Worm (Caenorhabditis elegans) whole organism, L4 larva: ENCODE data around the gene srlf-1.

Experiments
- F44E2.7 ChIP-seq: fragments of 200-800 bp; sonication (Bioruptor generic); IDR thresholded peaks from 2 replicates; pipeline ENCODE4 v2.1.2; 2022; ENCODE audit warnings: missing genetic modification characterization, missing compliant biosample characterization
- T20F7.1 ChIP-seq: fragments of 200-800 bp; sonication (Bioruptor generic); optimal IDR thresholded peaks from 2 replicates; lab custom pipeline; 2018; ENCODE audit warnings: mild to moderate bottlenecking, missing genetic modification characterization, missing compliant biosample characterization
- Y48G9A.11 ChIP-seq: fragments of 200-800 bp; sonication (Bioruptor generic); IDR thresholded peaks from 2 replicates; pipeline ENCODE4 v1.3.6; 2022; ENCODE audit warnings: missing genetic modification reagents, missing genetic modification characterization, missing compliant biosample characterization
- ZK337.2 ChIP-seq: fragments of 200-800 bp; sonication (Bioruptor generic); IDR thresholded peaks from 2 replicates; pipeline ENCODE4 v1.3.6; 2022; ENCODE audit warnings: missing genetic modification reagents, missing genetic modification characterization, missing compliant biosample characterization
- ceh-20 ChIP-seq: fragments of 200-800 bp; sonication (Bioruptor generic); IDR thresholded peaks from 2 replicates; pipeline ENCODE4 v1.3.6; 2022; ENCODE audit warnings: missing genetic modification reagents, missing genetic modification characterization, missing compliant biosample characterization
- ceh-62 ChIP-seq: sonication (generic microtip); optimal IDR thresholded peaks from 2 replicates; lab custom pipeline; 2017; ENCODE audit warnings: missing biosample characterization, missing genetic modification characterization
- ces-1 ChIP-seq: fragments of 150-350 bp; sonication (generic microtip); optimal IDR thresholded peaks from 4 replicates; lab custom pipeline; 2014; ENCODE audit warnings: missing biosample characterization, missing genetic modification reagents, missing genetic modification characterization
- cey-2 ChIP-seq: sonication (generic microtip); optimal IDR thresholded peaks from 3 replicates; lab custom pipeline; 2017; ENCODE audit warnings: missing genetic modification characterization, mild to moderate bottlenecking, missing compliant biosample characterization, antibody characterized with exemption, borderline replicate concordance; ENCODE audit not compliant: insufficient read depth
- daf-16 ChIP-seq, 3 experiments: sonication (generic microtip); optimal IDR thresholded peaks; 2 replicates each; lab custom pipeline; 2016 to 2017; ENCODE audit warnings: missing genetic modification characterization in 3 of 3, missing genetic modification reagents in 3 of 3, mild to moderate bottlenecking in 2 of 3, missing compliant biosample characterization in 2 of 3, missing biosample characterization in 1 of 3, moderate library complexity in 1 of 3
- dmd-6 ChIP-seq: fragments of 200-800 bp; sonication (Bioruptor generic); IDR thresholded peaks from 2 replicates; pipeline ENCODE4 v1.3.6; 2022; ENCODE audit warnings: missing genetic modification reagents, missing genetic modification characterization, missing compliant biosample characterization
- dpl-1 ChIP-seq: fragments of 150-350 bp; optimal IDR thresholded peaks from 2 replicates; lab custom pipeline; 2014; ENCODE audit warnings: missing biosample characterization, missing genetic modification reagents, missing genetic modification characterization
- duxl-1 ChIP-seq: sonication (generic microtip); optimal IDR thresholded peaks from 2 replicates; lab custom pipeline; 2016; ENCODE audit warnings: mild to moderate bottlenecking, missing genetic modification characterization, moderate library complexity, missing compliant biosample characterization; ENCODE audit not compliant: poor library complexity
- dve-1 ChIP-seq: sonication (generic microtip); optimal IDR thresholded peaks from 2 replicates; lab custom pipeline; 2017; ENCODE audit warnings: antibody characterized with exemption, mild to moderate bottlenecking, missing genetic modification characterization, missing compliant biosample characterization; ENCODE audit not compliant: insufficient read depth
- egl-27 ChIP-seq: sonication (generic microtip); optimal IDR thresholded peaks from 3 replicates; lab custom pipeline; 2017; ENCODE audit warnings: missing biosample characterization, missing genetic modification reagents, missing genetic modification characterization
- hif-1 ChIP-seq, 2 experiments: sonication (generic microtip); optimal IDR thresholded peaks; 2 replicates each; lab custom pipeline; 2016 to 2017; ENCODE audit warnings: missing compliant biosample characterization in 2 of 2, missing genetic modification characterization in 2 of 2, missing genetic modification reagents in 2 of 2, missing genotype in 2 of 2, mild to moderate bottlenecking in 1 of 2
- hlh-11 ChIP-seq: fragments of 200-800 bp; sonication (Bioruptor generic); optimal IDR thresholded peaks from 2 replicates; lab custom pipeline; 2018; ENCODE audit warnings: mild to moderate bottlenecking, missing genetic modification characterization, missing compliant biosample characterization
- hlh-30 ChIP-seq: sonication (generic microtip); optimal IDR thresholded peaks from 2 replicates; lab custom pipeline; 2017; ENCODE audit warnings: antibody characterized with exemption, mild to moderate bottlenecking, missing genetic modification characterization, missing compliant biosample characterization; ENCODE audit not compliant: insufficient read depth
- jun-1 ChIP-seq: fragments of 150-350 bp; optimal IDR thresholded peaks from 2 replicates; lab custom pipeline; 2014; ENCODE audit warnings: missing biosample characterization, missing genetic modification reagents, missing genetic modification characterization
- lin-1 ChIP-seq: fragments of 200-800 bp; sonication (Bioruptor generic); IDR thresholded peaks from 2 replicates; pipeline ENCODE4 v1.3.6; 2022; ENCODE audit warnings: missing genetic modification reagents, missing genetic modification characterization, missing compliant biosample characterization
- lin-39 ChIP-seq: fragments of 150-350 bp; optimal IDR thresholded peaks from 2 replicates; lab custom pipeline; 2014; ENCODE audit warnings: missing biosample characterization, missing genetic modification reagents, missing genetic modification characterization
- madf-9 ChIP-seq: fragments of 200-800 bp; sonication (Bioruptor generic); conservative IDR thresholded peaks from 2 replicates; pipeline ENCODE4 v1.3.6; 2022; ENCODE audit warnings: missing genetic modification reagents, missing genetic modification characterization, missing compliant biosample characterization
- mdt-29 ChIP-seq: fragments of 200-800 bp; sonication (Bioruptor generic); IDR thresholded peaks from 2 replicates; pipeline ENCODE4 v1.3.6; 2022; ENCODE audit warnings: missing genetic modification reagents, missing genetic modification characterization, missing compliant biosample characterization
- mep-1 ChIP-seq: fragments of 150-350 bp; sonication (generic microtip); optimal IDR thresholded peaks from 3 replicates; lab custom pipeline; 2014; ENCODE audit warnings: missing biosample characterization, missing genetic modification characterization
- mes-2 ChIP-seq: sonication (generic microtip); optimal IDR thresholded peaks from 2 replicates; lab custom pipeline; 2016; ENCODE audit warnings: missing genotype, mild to moderate bottlenecking, missing genetic modification characterization, missing compliant biosample characterization; ENCODE audit not compliant: poor library complexity, severe bottlenecking
- mxl-3 ChIP-seq: fragments of 200-800 bp; sonication (Bioruptor generic); optimal IDR thresholded peaks from 2 replicates; lab custom pipeline; 2018; ENCODE audit warnings: mild to moderate bottlenecking, missing genetic modification characterization, missing compliant biosample characterization
- nhr-28 ChIP-seq: fragments of 150-350 bp; optimal IDR thresholded peaks from 2 replicates; lab custom pipeline; 2014; ENCODE audit warnings: missing biosample characterization, missing genetic modification characterization
- nhr-48 ChIP-seq: sonication (generic microtip); optimal IDR thresholded peaks from 2 replicates; lab custom pipeline; 2016; ENCODE audit warnings: mild to moderate bottlenecking, missing genetic modification characterization, missing compliant biosample characterization
- nhr-76 ChIP-seq: fragments of 150-350 bp; optimal IDR thresholded peaks from 2 replicates; lab custom pipeline; 2014; ENCODE audit warnings: missing biosample characterization, missing genetic modification characterization
- nhr-77 ChIP-seq: fragments of 150-350 bp; optimal IDR thresholded peaks from 2 replicates; lab custom pipeline; 2014; ENCODE audit warnings: missing biosample characterization, missing genetic modification characterization
- pha-4 ChIP-seq, 2 experiments: fragments of 150-350 bp in 1 of 2; fragments of 200-800 bp in 1 of 2; sonication (Bioruptor generic) in 1 of 2; IDR thresholded peaks in 1 of 2; optimal IDR thresholded peaks in 1 of 2; 2 replicates each; pipeline versions ENCODE4 v1.3.6 to Lab custom; 2014 to 2022; ENCODE audit warnings: missing genetic modification characterization in 2 of 2, missing genetic modification reagents in 2 of 2, missing biosample characterization in 1 of 2, missing compliant biosample characterization in 1 of 2
- php-3 ChIP-seq: fragments of 200-800 bp; sonication (Bioruptor generic); IDR thresholded peaks from 2 replicates; pipeline ENCODE4 v1.3.6; 2022; ENCODE audit warnings: missing genetic modification reagents, missing genetic modification characterization, missing compliant biosample characterization
- pqm-1 ChIP-seq: sonication (generic microtip); optimal IDR thresholded peaks from 2 replicates; lab custom pipeline; 2017; ENCODE audit warnings: missing biosample characterization, missing genetic modification characterization
- rbr-2 ChIP-seq: sonication (generic microtip); optimal IDR thresholded peaks from 2 replicates; lab custom pipeline; 2016; ENCODE audit warnings: missing genotype, missing genetic modification characterization, missing compliant biosample characterization
- sdz-12 ChIP-seq: fragments of 200-800 bp; sonication (Bioruptor generic); optimal IDR thresholded peaks from 2 replicates; lab custom pipeline; 2018; ENCODE audit warnings: mild to moderate bottlenecking, missing genetic modification characterization, missing compliant biosample characterization
- set-16 ChIP-seq: fragments of 200-800 bp; sonication (Bioruptor generic); IDR thresholded peaks from 2 replicates; pipeline ENCODE4 v1.3.6; 2022; ENCODE audit warnings: missing genetic modification reagents, missing genetic modification characterization, missing compliant biosample characterization
- tra-1 ChIP-seq: fragments of 200-800 bp; sonication (Bioruptor generic); IDR thresholded peaks from 2 replicates; pipeline ENCODE4 v1.3.6; 2022; ENCODE audit warnings: missing genetic modification reagents, missing genetic modification characterization, missing compliant biosample characterization
- unc-62 ChIP-seq, 3 experiments: fragments of 150-350 bp in 1 of 3; sonication (generic microtip); optimal IDR thresholded peaks in 2 of 3; peaks in 1 of 3; 1 replicate in 1 of 3; 2 replicates in 2 of 3; lab custom pipeline; 2014 to 2017; ENCODE audit warnings: missing biosample characterization in 3 of 3, missing genetic modification characterization in 3 of 3, missing genetic modification reagents in 3 of 3, missing genotype in 1 of 3
- zip-11 ChIP-seq: fragments of 200-800 bp; sonication (Bioruptor generic); IDR thresholded peaks from 2 replicates; pipeline ENCODE4 v1.3.6; 2022; ENCODE audit warnings: missing genetic modification characterization, missing compliant biosample characterization
- ztf-11 ChIP-seq: fragments of 150-350 bp; optimal IDR thresholded peaks from 2 replicates; lab custom pipeline; 2014; ENCODE audit warnings: missing biosample characterization, missing genetic modification characterization

The srlf-1 gene

ce11 chrII:7806054-7806453 is 15.7 kb downstream of the srlf-1 start:
- TF ChIP-seq dmd-6 (GFP tag; lab: Robert Waterston, UW): no peak
- TF ChIP-seq ZK337.2 (GFP tag; lab: Robert Waterston, UW): no peak
- TF ChIP-seq ceh-20 (GFP tag; lab: Robert Waterston, UW): no peak

DNA sequence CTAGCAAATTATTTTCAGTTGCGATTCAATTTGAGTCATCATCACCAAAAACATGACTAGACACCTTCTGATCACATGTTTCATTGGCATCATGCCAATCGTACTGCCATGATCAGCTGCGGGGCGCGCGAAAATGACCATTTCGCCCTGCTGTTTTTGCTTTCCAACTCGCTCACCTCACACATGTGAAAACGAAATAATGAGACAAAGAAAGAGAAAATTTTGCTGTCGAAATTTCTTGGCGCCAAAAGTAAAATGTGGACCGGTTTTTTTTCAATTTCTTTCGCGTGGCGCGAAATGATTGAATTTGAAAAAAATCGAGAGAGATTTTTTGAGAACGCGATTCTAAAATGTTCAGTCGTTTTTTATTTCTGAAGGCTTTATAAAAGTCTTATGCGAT is 16.5 kb downstream of the srlf-1 start:
- peak; percentile 45; the same call in 1 of the 2 replicates for TF ChIP-seq dmd-6 (GFP tag; lab: Robert Waterston, UW)
- peak; percentile 70 for TF ChIP-seq hlh-30 (tag; lab: Kevin White, UChicago)
- TF ChIP-seq rbr-2 (tag; lab: Kevin White, UChicago): no peak
- TF ChIP-seq hlh-11 (tag; lab: Kevin White, UChicago): peak; percentile 9
- peak; percentile 11 for TF ChIP-seq mxl-3 (GFP tag; lab: Kevin White, UChicago)
- TF ChIP-seq Y48G9A.11 (GFP tag; lab: Robert Waterston, UW): no peak
- peak; percentile 67 for TF ChIP-seq dpl-1 (GFP tag; lab: Kevin White, UChicago)

ce11 chrII:7808153-7808552 is 17.8 kb downstream of the srlf-1 start:
- no peak for TF ChIP-seq mep-1 (tag; lab: Kevin White, UChicago)
- TF ChIP-seq pha-4 (GFP tag; IDR thresholded peaks at IDR 0.05; lab: Robert Waterston, UW): no peak
- TF ChIP-seq pha-4 (tag; optimal IDR thresholded peaks at IDR 0.05; lab: Kevin White, UChicago): no peak
- peak in 1 of 2 experiments; percentile 98 for TF ChIP-seq unc-62 (GFP tag; optimal IDR thresholded peaks at IDR 0.05 in 1 of 2; lab: Kevin White, UChicago)
- TF ChIP-seq unc-62 (tag; optimal IDR thresholded peaks at IDR 0.05; lab: Kevin White, UChicago): no peak

- TF ChIP-seq cey-2 (tag; lab: Kevin White, UChicago): peak; percentile 10
- TF ChIP-seq mep-1 (tag; lab: Kevin White, UChicago): peak; percentile 23
- peak; percentile 17 for TF ChIP-seq mes-2
- TF ChIP-seq ces-1 (GFP tag; lab: Kevin White, UChicago): no peak
- TF ChIP-seq T20F7.1 (GFP tag; lab: Kevin White, UChicago): peak; percentile 8
- TF ChIP-seq pha-4 (GFP tag; IDR thresholded peaks at IDR 0.05; lab: Robert Waterston, UW): peak; percentile 52; the same call in 1 of the 2 replicates
- no peak for TF ChIP-seq pha-4 (tag; optimal IDR thresholded peaks at IDR 0.05; lab: Kevin White, UChicago)
- no peak; the same call in 1 of the 2 replicates for TF ChIP-seq set-16 (GFP tag; lab: Robert Waterston, UW)
- peak; percentile 84; the same call in 1 of the 2 replicates for TF ChIP-seq tra-1
- peak; percentile 78 for TF ChIP-seq nhr-28 (tag; lab: Kevin White, UChicago)
- TF ChIP-seq egl-27: no peak
- TF ChIP-seq nhr-76 (tag; lab: Kevin White, UChicago): no peak
- no peak for TF ChIP-seq ceh-62
- TF ChIP-seq dve-1 (tag; lab: Kevin White, UChicago): peak; percentile 70
- 0 out of 2 replicates have a peak, but pooled peaks have one; percentile 13 for TF ChIP-seq madf-9
- TF ChIP-seq mdt-29 (GFP tag; lab: Robert Waterston, UW): no peak
- peak; percentile 33 for TF ChIP-seq nhr-77 (tag; lab: Kevin White, UChicago)
- TF ChIP-seq ZK337.2 (GFP tag; lab: Robert Waterston, UW): no peak
- peak; percentile 40; the same call in 1 of the 2 replicates for TF ChIP-seq lin-1
- TF ChIP-seq mxl-3 (GFP tag; lab: Kevin White, UChicago): peak; percentile 56
- TF ChIP-seq unc-62 (GFP tag; optimal IDR thresholded peaks at IDR 0.05 in 1 of 2; lab: Kevin White, UChicago): peak in 1 of 2 experiments; percentile 93
- no peak for TF ChIP-seq unc-62 (tag; optimal IDR thresholded peaks at IDR 0.05; lab: Kevin White, UChicago)
- peak; percentile 68 for TF ChIP-seq nhr-48 (tag; lab: Kevin White, UChicago)
- TF ChIP-seq ztf-11: no peak
- peak; percentile 22 for TF ChIP-seq jun-1 (tag; lab: Kevin White, UChicago)
- TF ChIP-seq Y48G9A.11 (GFP tag; lab: Robert Waterston, UW): no peak
- peak; percentile 86 for TF ChIP-seq dmd-6 (GFP tag; lab: Robert Waterston, UW)
- TF ChIP-seq zip-11: no peak
- no peak for TF ChIP-seq duxl-1 (tag; lab: Kevin White, UChicago)
- no peak for TF ChIP-seq sdz-12 (GFP tag; lab: Kevin White, UChicago)
- TF ChIP-seq php-3: peak; percentile 72; the same call in 1 of the 2 replicates
- no peak for TF ChIP-seq F44E2.7 (GFP tag; lab: Robert Waterston, UW)
- TF ChIP-seq hlh-11 (tag; lab: Kevin White, UChicago): peak; percentile 87
- TF ChIP-seq lin-39 (tag; lab: Kevin White, UChicago): no peak
- TF ChIP-seq daf-16 (GFP tag; optimal IDR thresholded peaks at IDR 0.05; lab: Kevin White, UChicago): peak in 1 of 2 experiments; percentile 27
- TF ChIP-seq daf-16 (tag; optimal IDR thresholded peaks at IDR 0.05; lab: Kevin White, UChicago): peak; percentile 42
- no peak for TF ChIP-seq hif-1 (tag; optimal IDR thresholded peaks at IDR 0.05; lab: Kevin White, UChicago)
- peak; percentile 95 for TF ChIP-seq pqm-1
Measured at ce11 chrII:7808950-7809349, 18.6 kb downstream of the srlf-1 start.
